Fruit fly (Drosophila melanogaster): ENCODE measurements around the gene Galk.

Galk gene

dm6 chr3L:8953962-8954647 lies 31.8 kb downstream of the Galk start, which contains the start of the genes CG43783 and orb2 (continued):
- TF ChIP-seq Gsc (GFP tag; IDR thresholded peaks at IDR 0.05) (no peak), CG31365 (tag; optimal IDR thresholded peaks at IDR 0.05) (no peak), Six4 (GFP tag; optimal IDR thresholded peaks at IDR 0.05) (no peak), Oaz (GFP tag; IDR thresholded peaks at IDR 0.05) (no peak), gfzf (GFP tag; optimal IDR thresholded peaks at IDR 0.05) (peak; percentile 13), kni (GFP tag; optimal IDR thresholded peaks at IDR 0.05) (no peak), yki (optimal IDR thresholded peaks at IDR 0.05) (no peak), Meics (GFP tag; optimal IDR thresholded peaks at IDR 0.05) (no peak), CG13296 (GFP tag; optimal IDR thresholded peaks at IDR 0.05) (no peak), CG18011 (GFP tag; optimal IDR thresholded peaks at IDR 0.05) (no peak), E2f2 (GFP tag; IDR thresholded peaks at IDR 0.05) (peak; percentile 89), Pdp1 (GFP tag; optimal IDR thresholded peaks at IDR 0.05) (no peak), CG11398 (GFP tag; optimal IDR thresholded peaks at IDR 0.05) (no peak), CG15269 (tag; optimal IDR thresholded peaks at IDR 0.05) (no peak), jing (GFP tag; optimal IDR thresholded peaks at IDR 0.05) (no peak), CG12659 (GFP tag; optimal IDR thresholded peaks at IDR 0.05) (peak; percentile 4), Nf-YB (GFP tag; optimal IDR thresholded peaks at IDR 0.05) (no peak), ato (GFP tag; IDR thresholded peaks at IDR 0.05; ENCODE audit: partially characterized antibody) (peak; percentile 75), twi (tag; optimal IDR thresholded peaks at IDR 0.05) (no peak), CG17802 (tag; optimal IDR thresholded peaks at IDR 0.05) (no peak), wor (GFP tag; IDR thresholded peaks at IDR 0.05) (no peak), Ets97D (GFP tag; optimal IDR thresholded peaks at IDR 0.05) (no peak), odd (GFP tag; optimal IDR thresholded peaks at IDR 0.05) (no peak), Opbp (GFP tag; IDR thresholded peaks at IDR 0.05; ENCODE audit: partially characterized antibody) (peak; percentile 70; the same call in 2 of the 3 replicates), CG10462 (GFP tag; optimal IDR thresholded peaks at IDR 0.05) (no peak), sug (tag; optimal IDR thresholded peaks at IDR 0.05) (no peak), peb (GFP tag; IDR thresholded peaks at IDR 0.05) (no peak), fru (optimal IDR thresholded peaks at IDR 0.05) (no peak), Lpt (GFP tag; optimal IDR thresholded peaks at IDR 0.05) (no peak), Doc3 (GFP tag; IDR thresholded peaks at IDR 0.05; ENCODE audit: partially characterized antibody) (peak; percentile 33; the same call in 1 of the 3 replicates), CG8765 (GFP tag; IDR thresholded peaks at IDR 0.05) (no peak), hbn (GFP tag; IDR thresholded peaks at IDR 0.05; ENCODE audit: partially characterized antibody) (peak; percentile 57), salm (tag; optimal IDR thresholded peaks at IDR 0.05) (no peak), dimm (GFP tag; IDR thresholded peaks at IDR 0.05) (no peak), CG17829 (tag; optimal IDR thresholded peaks at IDR 0.05) (no peak), Atf3 (GFP tag; optimal IDR thresholded peaks at IDR 0.05) (no peak), ash1 (GFP tag; optimal IDR thresholded peaks at IDR 0.05) (no peak), CoRest (tag; optimal IDR thresholded peaks at IDR 0.05) (no peak), inv (GFP tag; IDR thresholded peaks at IDR 0.05; ENCODE audit: partially characterized antibody) (no peak), Dll (GFP tag; IDR thresholded peaks at IDR 0.05; ENCODE audit: partially characterized antibody) (peak; percentile 62), CG34422 (GFP tag; IDR thresholded peaks at IDR 0.05) (no peak), nerfin-2 (GFP tag; IDR thresholded peaks at IDR 0.05; ENCODE audit: partially characterized antibody) (peak; percentile 46; the same call in 1 of the 2 replicates), jigr1 (GFP tag; IDR thresholded peaks at IDR 0.05) (no peak), slou (GFP tag; optimal IDR thresholded peaks at IDR 0.05) (no peak), so (GFP tag; IDR thresholded peaks at IDR 0.05) (no peak), cg (GFP tag; optimal IDR thresholded peaks at IDR 0.05) (peak; percentile 39), Sox100B (GFP tag; optimal IDR thresholded peaks at IDR 0.05) (no peak), CG10321 (GFP tag; IDR thresholded peaks at IDR 0.05) (no peak), CG6175 (GFP tag; IDR thresholded peaks at IDR 0.05) (no peak), btn (GFP tag; optimal IDR thresholded peaks at IDR 0.05) (no peak), az2 (GFP tag; optimal IDR thresholded peaks at IDR 0.05) (no peak)
